Fruit fly (Drosophila melanogaster) whole organism, embryonic: ENCODE results near the gene Arp8.

Experiments
- ATbp ChIP-seq: fragments of 200-800 bp; sonication (Bioruptor generic); optimal IDR thresholded peaks from 2 replicates; lab custom pipeline; 2017; ENCODE audit warnings: missing biosample characterization, mild to moderate bottlenecking, missing genetic modification characterization, missing genetic modification reagents
- Atf-2 ChIP-seq: fragments of 200-800 bp; sonication (Bioruptor generic); optimal IDR thresholded peaks from 2 replicates; lab custom pipeline; 2016; ENCODE audit warnings: missing biosample characterization, missing genetic modification characterization
- CG10209 ChIP-seq: fragments of 200-800 bp; sonication (Bioruptor generic); optimal IDR thresholded peaks from 3 replicates; lab custom pipeline; 2017; ENCODE audit warnings: missing biosample characterization, mild to moderate bottlenecking, missing genetic modification characterization, missing genetic modification reagents
- CG10321 ChIP-seq: fragments of 200-800 bp; sonication (Bioruptor generic); IDR thresholded peaks from 2 replicates; pipeline ENCODE4 v1.3.6; 2022; ENCODE audit warnings: missing biosample characterization, missing genetic modification characterization
- CG10543 ChIP-seq: fragments of 200-800 bp; sonication (Bioruptor generic); optimal IDR thresholded peaks from 3 replicates; lab custom pipeline; 2017; ENCODE audit warnings: missing biosample characterization, mild to moderate bottlenecking, missing genetic modification characterization, moderate library complexity
- CG13894 ChIP-seq: fragments of 200-800 bp; sonication (Bioruptor generic); optimal IDR thresholded peaks from 3 replicates; lab custom pipeline; 2018; ENCODE audit warnings: missing biosample characterization, mild to moderate bottlenecking, missing genetic modification characterization, moderate library complexity
- CG14860 ChIP-seq: fragments of 200-800 bp; sonication (Bioruptor generic); IDR thresholded peaks from 3 replicates; pipeline ENCODE4 v1.3.6; 2022; ENCODE audit warnings: missing biosample characterization, missing genetic modification characterization; ENCODE audit not compliant: partially characterized antibody
- CG15696 ChIP-seq: fragments of 200-800 bp; sonication (Bioruptor generic); optimal IDR thresholded peaks from 2 replicates; lab custom pipeline; 2019; ENCODE audit warnings: missing biosample characterization, mild to moderate bottlenecking, missing genetic modification characterization, moderate library complexity
- CG18011 ChIP-seq: fragments of 200-800 bp; sonication (Bioruptor generic); optimal IDR thresholded peaks from 2 replicates; lab custom pipeline; 2017; ENCODE audit warnings: missing biosample characterization, missing genetic modification characterization, mild to moderate bottlenecking, moderate library complexity, missing genotype
- CG2202 ChIP-seq: fragments of 200-800 bp; sonication (Bioruptor generic); optimal IDR thresholded peaks from 2 replicates; lab custom pipeline; 2018; ENCODE audit warnings: missing biosample characterization, mild to moderate bottlenecking, missing genetic modification characterization
- CG33213 ChIP-seq: fragments of 200-800 bp; sonication (Bioruptor generic); optimal IDR thresholded peaks from 3 replicates; lab custom pipeline; 2016; ENCODE audit warnings: missing biosample characterization, missing genetic modification characterization
- CG3838 ChIP-seq: fragments of 200-800 bp; sonication (Bioruptor generic); optimal IDR thresholded peaks from 3 replicates; lab custom pipeline; 2016; ENCODE audit warnings: missing biosample characterization, missing genetic modification characterization
- CG43689 ChIP-seq: fragments of 200-800 bp; sonication (Bioruptor generic); IDR thresholded peaks from 2 replicates; pipeline ENCODE4 v1.3.6; 2022; ENCODE audit warnings: missing biosample characterization, missing genetic modification characterization
- CG6272 ChIP-seq: fragments of 200-800 bp; sonication (Bioruptor generic); IDR thresholded peaks from 2 replicates; pipeline ENCODE4 v1.3.6; 2022; ENCODE audit warnings: missing biosample characterization, missing genetic modification characterization
- CG7357 ChIP-seq: fragments of 200-800 bp; sonication (Bioruptor generic); IDR thresholded peaks from 3 replicates; pipeline ENCODE4 v1.3.6; 2022; ENCODE audit warnings: missing biosample characterization, missing genetic modification characterization
- CG7745 ChIP-seq: fragments of 200-800 bp; sonication (Bioruptor generic); optimal IDR thresholded peaks from 2 replicates; lab custom pipeline; 2018; ENCODE audit warnings: missing biosample characterization, mild to moderate bottlenecking, missing genetic modification characterization, moderate library complexity
- CG7928 ChIP-seq: fragments of 200-800 bp; sonication (Bioruptor generic); optimal IDR thresholded peaks from 2 replicates; lab custom pipeline; 2017; ENCODE audit warnings: missing biosample characterization, mild to moderate bottlenecking, missing genetic modification characterization
- Doc2 ChIP-seq: fragments of 200-800 bp; sonication (Bioruptor generic); IDR thresholded peaks from 2 replicates; pipeline ENCODE4 v1.3.6; 2022; ENCODE audit warnings: missing biosample characterization, missing genetic modification characterization
- H15 ChIP-seq: fragments of 200-800 bp; sonication (Bioruptor generic); IDR thresholded peaks from 3 replicates; pipeline ENCODE4 v1.3.6; 2022; ENCODE audit warnings: missing biosample characterization, missing genetic modification characterization
- HLH4C ChIP-seq: fragments of 200-800 bp; sonication (Bioruptor generic); IDR thresholded peaks from 3 replicates; pipeline ENCODE4 v1.3.6; 2022; ENCODE audit warnings: missing biosample characterization, missing genetic modification characterization; ENCODE audit not compliant: partially characterized antibody
- HLHmδ ChIP-seq: fragments of 200-800 bp; sonication (Bioruptor generic); optimal IDR thresholded peaks from 2 replicates; lab custom pipeline; 2018; ENCODE audit warnings: missing biosample characterization, mild to moderate bottlenecking, missing genetic modification characterization, moderate library complexity
- Hmx ChIP-seq: fragments of 200-800 bp; sonication (Bioruptor generic); optimal IDR thresholded peaks from 2 replicates; lab custom pipeline; 2016; ENCODE audit warnings: missing biosample characterization, missing genetic modification characterization
- Jarid2 ChIP-seq: fragments of 200-800 bp; sonication (Bioruptor generic); optimal IDR thresholded peaks from 3 replicates; lab custom pipeline; 2017; ENCODE audit warnings: mild to moderate bottlenecking, missing biosample characterization, missing genetic modification reagents, missing genetic modification characterization
- Lim3 ChIP-seq: fragments of 200-800 bp; sonication (Bioruptor generic); IDR thresholded peaks from 2 replicates; pipeline ENCODE4 v1.3.6; 2022; ENCODE audit warnings: missing biosample characterization, missing genetic modification characterization
- Max ChIP-seq: fragments of 200-800 bp; sonication (Bioruptor generic); optimal IDR thresholded peaks from 2 replicates; lab custom pipeline; 2016; ENCODE audit warnings: missing biosample characterization, mild to moderate bottlenecking, missing genetic modification characterization
- Med ChIP-seq: fragments of 200-800 bp; sonication (Bioruptor generic); peaks from one replicate; lab custom pipeline; 2016; ENCODE audit warnings: missing biosample characterization, missing genetic modification characterization, mild to moderate bottlenecking, inconsistent platforms, moderate library complexity
- Nf-YB ChIP-seq: fragments of 200-800 bp; sonication (Bioruptor generic); optimal IDR thresholded peaks from 3 replicates; lab custom pipeline; 2019; ENCODE audit warnings: missing biosample characterization, mild to moderate bottlenecking, missing genetic modification characterization, moderate library complexity
- NfI ChIP-seq: fragments of 200-800 bp; sonication (Bioruptor generic); optimal IDR thresholded peaks from 3 replicates; lab custom pipeline; 2018; ENCODE audit warnings: missing biosample characterization, mild to moderate bottlenecking, missing genetic modification characterization, moderate library complexity
- Rx ChIP-seq: fragments of 200-800 bp; sonication (Bioruptor generic); IDR thresholded peaks from 2 replicates; pipeline ENCODE4 v1.3.6; 2022; ENCODE audit warnings: missing biosample characterization, missing genetic modification characterization
- Tbp ChIP-seq: fragments of >200 bp; optimal IDR thresholded peaks from 2 replicates; lab custom pipeline; 2018; ENCODE audit warnings: missing biosample characterization, missing genetic modification characterization
- ac ChIP-seq: fragments of 200-800 bp; sonication (Bioruptor generic); optimal IDR thresholded peaks from 3 replicates; lab custom pipeline; 2017; ENCODE audit warnings: missing biosample characterization, mild to moderate bottlenecking, missing genetic modification characterization
- amos ChIP-seq: fragments of 200-800 bp; sonication (Bioruptor generic); IDR thresholded peaks from 2 replicates; pipeline ENCODE4 v1.3.6; 2022; ENCODE audit warnings: missing biosample characterization, missing genetic modification characterization; ENCODE audit not compliant: partially characterized antibody
- bsh ChIP-seq, 2 experiments: fragments of 200-800 bp; sonication (Bioruptor generic); optimal IDR thresholded peaks; 2 replicates each; lab custom pipeline; 2017 to 2018; ENCODE audit warnings: mild to moderate bottlenecking in 2 of 2, missing biosample characterization in 2 of 2, missing genetic modification characterization in 2 of 2, moderate library complexity in 1 of 2
- cato ChIP-seq: fragments of 200-800 bp; sonication (Bioruptor generic); optimal IDR thresholded peaks from 2 replicates; lab custom pipeline; 2016; ENCODE audit warnings: missing biosample characterization, missing genetic modification characterization, borderline replicate concordance
- chinmo ChIP-seq: fragments of 200-800 bp; sonication (Bioruptor generic); IDR thresholded peaks from 4 replicates; pipeline ENCODE4 v1.3.6; 2022; ENCODE audit warnings: missing biosample characterization, missing genetic modification characterization; ENCODE audit not compliant: partially characterized antibody
- crol ChIP-seq: fragments of 200-800 bp; sonication (Bioruptor generic); IDR thresholded peaks from 2 replicates; pipeline ENCODE4 v1.3.6; 2022; ENCODE audit warnings: missing biosample characterization, missing genetic modification characterization
- danr ChIP-seq: fragments of 200-800 bp; sonication (Bioruptor generic); IDR thresholded peaks from 2 replicates; pipeline ENCODE4 v1.3.6; 2022; ENCODE audit warnings: missing biosample characterization, missing genetic modification characterization
- dati ChIP-seq: fragments of 200-800 bp; sonication (Bioruptor generic); IDR thresholded peaks from 2 replicates; pipeline ENCODE4 v1.3.6; 2022; ENCODE audit warnings: missing biosample characterization, missing genetic modification characterization
- esg ChIP-seq: fragments of 200-800 bp; sonication (Bioruptor generic); conservative IDR thresholded peaks from 2 replicates; pipeline ENCODE4 v1.3.6; 2022; ENCODE audit warnings: missing biosample characterization, missing genetic modification characterization
- fd64A ChIP-seq: fragments of 200-800 bp; sonication (Bioruptor generic); optimal IDR thresholded peaks from 3 replicates; lab custom pipeline; 2018; ENCODE audit warnings: missing biosample characterization, mild to moderate bottlenecking, missing genetic modification characterization
- jumu ChIP-seq: fragments of 200-800 bp; sonication (Bioruptor generic); optimal IDR thresholded peaks from 3 replicates; lab custom pipeline; 2016; ENCODE audit warnings: missing biosample characterization, missing genetic modification characterization
- pb ChIP-seq: fragments of 200-800 bp; sonication (Bioruptor generic); optimal IDR thresholded peaks from 3 replicates; lab custom pipeline; 2016; ENCODE audit warnings: missing biosample characterization, missing genetic modification characterization
- pfk ChIP-seq: fragments of 200-800 bp; sonication (Bioruptor generic); optimal IDR thresholded peaks from 2 replicates; lab custom pipeline; 2018; ENCODE audit warnings: missing biosample characterization, mild to moderate bottlenecking, missing genetic modification characterization, moderate library complexity
- pum ChIP-seq: fragments of 200-800 bp; sonication (Bioruptor generic); optimal IDR thresholded peaks from 2 replicates; lab custom pipeline; 2016; ENCODE audit warnings: missing biosample characterization, missing genetic modification characterization
- sim ChIP-seq: fragments of 200-800 bp; sonication (Bioruptor generic); IDR thresholded peaks from 2 replicates; pipeline ENCODE4 v1.3.6; 2022; ENCODE audit warnings: missing biosample characterization, missing genetic modification characterization
- sna ChIP-seq: fragments of 200-800 bp; sonication (Bioruptor generic); IDR thresholded peaks from 2 replicates; pipeline ENCODE4 v1.3.6; 2022; ENCODE audit warnings: missing biosample characterization, missing genetic modification characterization; ENCODE audit not compliant: partially characterized antibody
- sr ChIP-seq: fragments of 200-800 bp; sonication (Bioruptor generic); IDR thresholded peaks from 3 replicates; pipeline ENCODE4 v1.3.6; 2022; ENCODE audit warnings: missing biosample characterization, missing genetic modification characterization
- stc ChIP-seq: fragments of 200-800 bp; sonication (Bioruptor generic); IDR thresholded peaks from 2 replicates; pipeline ENCODE4 v1.3.6; 2022; ENCODE audit warnings: missing biosample characterization, missing genetic modification characterization
- stwl ChIP-seq: fragments of 200-800 bp; sonication (Bioruptor generic); optimal IDR thresholded peaks from 3 replicates; lab custom pipeline; 2018; ENCODE audit warnings: missing biosample characterization, mild to moderate bottlenecking, missing genetic modification characterization, moderate library complexity
- wdn ChIP-seq: fragments of 200-800 bp; sonication (Bioruptor generic); IDR thresholded peaks from 2 replicates; pipeline ENCODE4 v1.3.6; 2022; ENCODE audit warnings: missing biosample characterization, missing genetic modification characterization
- wor ChIP-seq: fragments of 200-800 bp; sonication (Bioruptor generic); IDR thresholded peaks from 2 replicates; pipeline ENCODE4 v1.3.6; 2022; ENCODE audit warnings: missing biosample characterization, missing genetic modification characterization
- zf30C ChIP-seq: fragments of 200-800 bp; sonication (Bioruptor generic); optimal IDR thresholded peaks from 3 replicates; lab custom pipeline; 2018; ENCODE audit warnings: missing biosample characterization, mild to moderate bottlenecking, missing genetic modification characterization

The Arp8 gene

dm6 chrX:17852457-17852856 is 8.1 kb downstream of the Arp8 start, which contains the start of gene CG32554 (continued):
- TF ChIP-seq CG7928 (GFP tag; lab: Kevin White, UChicago) (no peak), chinmo (GFP tag; lab: Robert Waterston, UW) (peak; percentile 83; the same call in 2 of the 4 replicates), CG7745 (tag; lab: Kevin White, UChicago) (no peak), pfk (no peak), ATbp (no peak), Med (GFP tag; lab: Kevin White, UChicago) (peak; percentile 59), Lim3 (GFP tag; lab: Robert Waterston, UW) (no peak), CG10543 (GFP tag; lab: Kevin White, UChicago) (no peak), Doc2 (GFP tag; lab: Robert Waterston, UW) (no peak), sr (GFP tag; lab: Robert Waterston, UW) (no peak), esg (GFP tag; lab: Robert Waterston, UW) (no peak), CG13894 (no peak), crol (GFP tag; lab: Robert Waterston, UW) (no peak), pum (GFP tag; lab: Kevin White, UChicago) (no peak), CG2202 (tag; lab: Kevin White, UChicago) (no peak), Jarid2 (no peak), Hmx (GFP tag; lab: Kevin White, UChicago) (no peak), CG33213 (GFP tag; lab: Kevin White, UChicago) (no peak), danr (GFP tag; lab: Robert Waterston, UW) (no peak), HLHmδ (GFP tag; lab: Kevin White, UChicago) (no peak), amos (GFP tag; lab: Robert Waterston, UW) (peak; percentile 91), CG6272 (no peak), CG10209 (no peak), CG10321 (GFP tag; lab: Robert Waterston, UW) (no peak), Tbp (GFP tag; lab: Kevin White, UChicago) (no peak), NfI (GFP tag; lab: Kevin White, UChicago) (no peak), Rx (no peak), fd64A (GFP tag; lab: Kevin White, UChicago) (no peak), Max (no peak), wor (GFP tag; lab: Robert Waterston, UW) (no peak), HLH4C (GFP tag; lab: Robert Waterston, UW) (peak; percentile 88), stc (GFP tag; lab: Robert Waterston, UW) (no peak), jumu (no peak), CG15696 (tag; lab: Kevin White, UChicago) (no peak), dati (GFP tag; lab: Robert Waterston, UW) (no peak), sim (GFP tag; lab: Robert Waterston, UW) (no peak), CG3838 (GFP tag; lab: Kevin White, UChicago) (no peak), ac (GFP tag; lab: Kevin White, UChicago) (no peak), zf30C (GFP tag; lab: Kevin White, UChicago) (no peak), pb (GFP tag; lab: Kevin White, UChicago) (no peak), H15 (GFP tag; lab: Robert Waterston, UW) (no peak), sna (GFP tag; lab: Robert Waterston, UW) (peak; percentile 88), cato (no peak), CG14860 (GFP tag; lab: Robert Waterston, UW) (peak; percentile 81), Atf-2 (GFP tag; lab: Kevin White, UChicago) (no peak), wdn (no peak), Nf-YB (GFP tag; lab: Kevin White, UChicago) (no peak), CG18011 (GFP tag; lab: Kevin White, UChicago) (no peak), stwl (tag; lab: Kevin White, UChicago) (peak; percentile 5), CG7357 (GFP tag; lab: Robert Waterston, UW) (no peak), CG43689 (GFP tag; lab: Robert Waterston, UW) (no peak), bsh (GFP tag; optimal IDR thresholded peaks at IDR 0.05; lab: Kevin White, UChicago) (no peak)
